Worm (Caenorhabditis elegans): ENCODE measurements around the gene Y44A6D.6.
A peak's percentile ranks its signal among the peaks of the same experiment; 100 is the strongest.

Y44A6D.6 gene

DNA sequence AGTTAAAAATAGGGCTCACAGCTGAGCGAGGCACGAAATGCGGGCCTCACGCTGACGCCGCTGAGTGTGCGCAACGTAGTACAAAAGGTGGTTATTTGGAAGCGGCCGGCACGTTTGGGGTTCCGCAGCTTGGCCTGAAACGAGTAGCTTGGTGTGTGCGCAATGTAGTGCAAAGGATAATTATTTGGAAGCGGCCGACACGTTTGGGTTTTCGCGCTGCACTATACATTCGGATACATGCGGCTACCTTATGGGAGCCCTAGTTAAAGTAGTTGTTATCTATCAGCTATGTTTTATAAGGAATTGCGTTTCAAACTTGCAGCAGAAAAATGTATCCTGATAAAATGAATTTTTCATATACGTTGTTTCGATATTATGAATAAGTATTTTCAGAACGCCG lies 17.1 kb upstream of the Y44A6D.6 start, which contains the start of gene Y44A6D.1:
Gene Y44A6D.1, minus strand, starts transcription at position 23 of the 400 bp plus-strand sequence.
- TF ChIP-seq snpc-4 (tag; optimal IDR thresholded peaks at IDR 0.05): peak; percentile 73
- TF ChIP-seq C34F6.9 (tag; optimal IDR thresholded peaks at IDR 0.05): no peak
- no peak for TF ChIP-seq sma-9 (GFP tag; optimal IDR thresholded peaks at IDR 0.05)
- no peak for TF ChIP-seq sma-9 (tag; optimal IDR thresholded peaks at IDR 0.05)

- TF ChIP-seq mbf-1 (tag; optimal IDR thresholded peaks at IDR 0.05) (peak; percentile 9), elt-1 (tag; optimal IDR thresholded peaks at IDR 0.05) (no peak), nhr-77 (tag; optimal IDR thresholded peaks at IDR 0.05) (no peak)
These were observed 16.5 kb upstream of the Y44A6D.6 start for ce11 chrV:20790616-20791015.

ce11 chrV:20792371-20792890 lies 14.7 kb upstream of the Y44A6D.6 start, which contains the start of gene Y44A6D.3:
TSS of gene Y44A6D.3 (minus strand) at chrV:20792421.
- peak; percentile 52 for TF ChIP-seq fos-1 (tag; optimal IDR thresholded peaks at IDR 0.05)
- TF ChIP-seq lin-13 (GFP tag; optimal IDR thresholded peaks at IDR 0.05): no peak
- no peak for TF ChIP-seq snpc-4 (tag; optimal IDR thresholded peaks at IDR 0.05)
- TF ChIP-seq ceh-16 (tag; optimal IDR thresholded peaks at IDR 0.05): no peak
- peak; percentile 2 for TF ChIP-seq sma-9 (GFP tag; optimal IDR thresholded peaks at IDR 0.05)
- TF ChIP-seq sma-9 (tag; optimal IDR thresholded peaks at IDR 0.05): no peak

DNA sequence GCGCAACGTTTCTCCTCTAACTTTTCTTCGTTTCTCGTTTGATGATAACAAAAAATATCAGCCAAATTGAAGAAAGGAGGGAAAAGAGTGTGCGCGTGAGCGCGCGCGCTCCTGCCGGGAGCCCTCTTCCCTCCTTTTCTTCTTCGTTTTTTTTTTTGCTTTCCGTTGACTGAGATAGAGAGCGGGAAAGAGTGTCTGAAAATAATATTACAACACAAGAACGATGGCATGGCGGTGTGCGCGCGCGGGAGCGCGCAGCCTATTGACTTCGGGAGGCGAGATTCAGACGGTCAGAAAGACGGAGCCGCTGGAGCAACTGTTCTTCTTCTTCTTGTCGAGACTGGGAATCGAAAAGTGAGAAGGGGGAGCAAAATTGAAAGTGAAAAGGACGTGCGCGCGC lies 13.4 kb upstream of the Y44A6D.6 start:
- TF ChIP-seq fos-1 (tag; optimal IDR thresholded peaks at IDR 0.05) (peak; percentile 15), unc-55 (GFP tag; optimal IDR thresholded peaks at IDR 0.05) (peak; percentile 14), nhr-12 (tag; optimal IDR thresholded peaks at IDR 0.05) (no peak), egl-27 (tag; optimal IDR thresholded peaks at IDR 0.05) (no peak), nhr-10 (tag; optimal IDR thresholded peaks at IDR 0.05) (no peak), nhr-6 (tag; optimal IDR thresholded peaks at IDR 0.05) (no peak), F13H6.1 (tag; optimal IDR thresholded peaks at IDR 0.05) (peak; percentile 55), nhr-129 (tag; optimal IDR thresholded peaks at IDR 0.05) (peak; percentile 62), C34F6.9 (tag; optimal IDR thresholded peaks at IDR 0.05) (peak; percentile 65), nhr-11 (tag; optimal IDR thresholded peaks at IDR 0.05) (no peak), sma-9 (GFP tag; optimal IDR thresholded peaks at IDR 0.05) (peak; percentile 5), sma-9 (tag; optimal IDR thresholded peaks at IDR 0.05) (no peak)

- TF ChIP-seq aly-2 (tag; optimal IDR thresholded peaks at IDR 0.05) (no peak), nhr-6 (tag; optimal IDR thresholded peaks at IDR 0.05) (no peak), sem-4 (tag; optimal IDR thresholded peaks at IDR 0.05) (no peak), ceh-16 (tag; optimal IDR thresholded peaks at IDR 0.05) (no peak)
These were observed 9.2 kb upstream of the Y44A6D.6 start, which contains the start of gene sdf-9 for ce11 chrV:20797918-20798317. TSS of gene sdf-9 (plus strand) at chrV:20798218.

DNA sequence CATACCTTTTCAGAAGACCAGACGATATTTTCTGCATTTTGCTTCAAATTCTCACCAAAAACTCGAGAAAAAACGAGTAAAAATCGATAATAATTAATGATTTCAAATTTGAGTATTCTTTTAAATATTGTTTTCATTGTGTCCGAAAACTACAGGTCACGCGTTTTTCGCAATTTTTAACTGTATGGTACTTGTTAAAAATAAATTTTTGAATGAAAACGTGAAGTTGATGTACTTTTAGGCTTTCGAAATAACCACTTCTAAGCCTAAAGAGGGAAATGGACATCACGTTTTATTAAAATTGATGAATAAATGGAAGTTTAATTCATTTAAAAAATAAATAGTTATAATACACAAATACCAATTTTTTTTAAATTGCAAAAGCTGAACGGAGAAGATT lies 4.2 kb upstream of the Y44A6D.6 start, which contains the start of gene Y44A6D.5:
Gene Y44A6D.5, minus strand, starts transcription at position 101 of the 400 bp plus-strand sequence.
- TF ChIP-seq gmeb-1 (tag; optimal IDR thresholded peaks at IDR 0.05): no peak
- no peak for TF ChIP-seq nhr-10 (tag; optimal IDR thresholded peaks at IDR 0.05)
- TF ChIP-seq Y55F3AM.14 (GFP tag; optimal IDR thresholded peaks at IDR 0.05): no peak
- no peak for TF ChIP-seq sem-4 (tag; optimal IDR thresholded peaks at IDR 0.05)
- TF ChIP-seq mbf-1 (tag; optimal IDR thresholded peaks at IDR 0.05): no peak
- no peak for TF ChIP-seq nhr-129 (tag; optimal IDR thresholded peaks at IDR 0.05)
- no peak for TF ChIP-seq aly-2 (tag; optimal IDR thresholded peaks at IDR 0.05)
- TF ChIP-seq ztf-4 (tag; optimal IDR thresholded peaks at IDR 0.05): no peak
- no peak for TF ChIP-seq snpc-4 (tag; optimal IDR thresholded peaks at IDR 0.05)
- TF ChIP-seq unc-39 (tag; optimal IDR thresholded peaks at IDR 0.05): no peak

ce11 chrV:20803464-20803863 lies 3.7 kb upstream of the Y44A6D.6 start:
- peak; percentile 90 for TF ChIP-seq snpc-4 (tag; optimal IDR thresholded peaks at IDR 0.05)

DNA sequence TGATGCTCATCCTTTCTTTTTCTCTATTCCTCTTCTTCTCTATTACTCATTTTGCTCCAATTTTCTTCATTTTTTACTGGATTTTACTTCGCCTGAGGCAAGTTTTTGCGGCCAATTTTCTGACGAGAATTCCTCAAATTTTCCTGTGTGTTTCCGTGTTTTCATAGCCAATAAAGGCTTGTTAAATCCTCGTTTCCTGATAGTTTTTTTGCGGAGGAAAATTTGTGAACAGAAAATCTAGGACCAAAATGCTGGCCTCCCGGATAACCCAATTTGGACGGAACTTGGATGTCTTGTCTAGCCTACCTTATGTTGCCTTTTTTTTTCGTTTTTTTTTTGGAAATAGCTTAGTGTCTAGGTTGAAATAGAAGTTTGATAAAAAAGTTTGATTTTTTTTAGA lies 6.5 kb downstream of the Y44A6D.6 start:
- TF ChIP-seq unc-39 (tag; optimal IDR thresholded peaks at IDR 0.05) (no peak), zag-1 (tag; optimal IDR thresholded peaks at IDR 0.05) (no peak), nhr-6 (tag; optimal IDR thresholded peaks at IDR 0.05) (no peak), lin-39 (tag; optimal IDR thresholded peaks at IDR 0.05) (no peak), skn-1 (tag; optimal IDR thresholded peaks at IDR 0.05) (no peak), egl-27 (tag; optimal IDR thresholded peaks at IDR 0.05) (no peak), elt-1 (tag; optimal IDR thresholded peaks at IDR 0.05) (no peak), nhr-77 (tag; optimal IDR thresholded peaks at IDR 0.05) (no peak), mbf-1 (tag; optimal IDR thresholded peaks at IDR 0.05) (no peak), dmd-4 (tag; optimal IDR thresholded peaks at IDR 0.05) (no peak)
